Worm (Caenorhabditis elegans) whole organism, early embryonic: Measurements from ENCODE around the gene srv-25.
A peak's percentile ranks its signal among the peaks of the same experiment; 100 is the strongest.
"Not testable (repeated sequence)": the region's sequence is repeated elsewhere in the genome, so short reads cannot be mapped to it uniquely, and the experiment has no call there.

Source experiments
- B0310.2 ChIP-seq: sonication (generic microtip); optimal IDR thresholded peaks from 2 replicates; lab custom pipeline; 2016; ENCODE audit warnings: mild to moderate bottlenecking, missing genetic modification characterization, missing compliant biosample characterization
- F13C5.2 ChIP-seq: sonication (generic microtip); optimal IDR thresholded peaks from 2 replicates; lab custom pipeline; 2017; ENCODE audit warnings: mild to moderate bottlenecking, missing genetic modification characterization, inconsistent platforms, missing compliant biosample characterization
- aly-1 ChIP-seq: sonication (generic microtip); optimal IDR thresholded peaks from 2 replicates; lab custom pipeline; 2016; ENCODE audit warnings: missing genetic modification characterization, missing compliant biosample characterization
- ama-1 ChIP-seq: fragments of 150-350 bp; optimal IDR thresholded peaks from 2 replicates; lab custom pipeline; 2014
- ceh-13 ChIP-seq: fragments of 200-800 bp; sonication (Bioruptor generic); optimal IDR thresholded peaks from 2 replicates; lab custom pipeline; 2018; ENCODE audit warnings: mild to moderate bottlenecking, missing genetic modification characterization, missing compliant biosample characterization
- ceh-36 ChIP-seq: sonication (generic microtip); optimal IDR thresholded peaks from 2 replicates; lab custom pipeline; 2016; ENCODE audit warnings: missing genetic modification characterization, inconsistent platforms, missing compliant biosample characterization
- ets-7 ChIP-seq: sonication (generic microtip); optimal IDR thresholded peaks from 2 replicates; lab custom pipeline; 2016; ENCODE audit warnings: missing genotype, missing genetic modification characterization, missing compliant biosample characterization
- flt-1 ChIP-seq: fragments of 200-800 bp; sonication (Bioruptor generic); IDR thresholded peaks from 2 replicates; pipeline ENCODE4 v1.3.6; 2022; ENCODE audit warnings: missing genetic modification characterization, missing compliant biosample characterization
- hmbx-1 ChIP-seq: sonication (generic microtip); optimal IDR thresholded peaks from 2 replicates; lab custom pipeline; 2016; ENCODE audit warnings: mild to moderate bottlenecking, missing genetic modification characterization, missing compliant biosample characterization
- hmg-4 ChIP-seq: fragments of 200-800 bp; sonication (Bioruptor generic); optimal IDR thresholded peaks from 2 replicates; lab custom pipeline; 2018; ENCODE audit warnings: mild to moderate bottlenecking, missing genetic modification characterization, missing compliant biosample characterization
- hnd-1 ChIP-seq: sonication (generic microtip); optimal IDR thresholded peaks from 2 replicates; lab custom pipeline; 2016; ENCODE audit warnings: missing genetic modification characterization, missing compliant biosample characterization
- pes-1 ChIP-seq: fragments of 200-800 bp; sonication (Bioruptor generic); IDR thresholded peaks from 2 replicates; pipeline ENCODE4 v1.3.6; 2022; ENCODE audit warnings: missing genetic modification reagents, missing genetic modification characterization, missing compliant biosample characterization
- scrt-1 ChIP-seq: fragments of 200-800 bp; sonication (Bioruptor generic); IDR thresholded peaks from 2 replicates; pipeline ENCODE4 v1.3.6; 2022; ENCODE audit warnings: missing genetic modification characterization, missing compliant biosample characterization
- sea-1 ChIP-seq: fragments of 200-800 bp; sonication (Bioruptor generic); conservative IDR thresholded peaks from 2 replicates; pipeline ENCODE4 v1.3.6; 2022; ENCODE audit warnings: missing genetic modification characterization, missing compliant biosample characterization
- tbx-11 ChIP-seq: fragments of 200-800 bp; sonication (Bioruptor generic); IDR thresholded peaks from 2 replicates; pipeline ENCODE4 v1.3.6; 2022; ENCODE audit warnings: missing genetic modification characterization, missing compliant biosample characterization
- tbx-37 ChIP-seq: fragments of 200-800 bp; sonication (Bioruptor generic); conservative IDR thresholded peaks from 2 replicates; pipeline ENCODE4 v1.3.6; 2022; ENCODE audit warnings: missing genetic modification reagents, missing genetic modification characterization, missing compliant biosample characterization
- tra-4 ChIP-seq: sonication (generic microtip); optimal IDR thresholded peaks from 2 replicates; lab custom pipeline; 2017; ENCODE audit warnings: missing genetic modification characterization, missing compliant biosample characterization

The srv-25 gene

ce11 chrIV:6321667-6322066 is 18.1 kb upstream of the srv-25 start, which contains the start of gene Y73B6BL.29:
Gene Y73B6BL.29, plus strand, starts transcription at chrIV:6321929.
- peak; percentile 25 for TF ChIP-seq hmbx-1 (tag; lab: Kevin White, UChicago)
- TF ChIP-seq sea-1 (GFP tag; lab: Robert Waterston, UW), result no peak
- peak; percentile 53; the same call in 1 of the 2 replicates for TF ChIP-seq pes-1 (GFP tag; lab: Robert Waterston, UW)
- peak; percentile 9 for TF ChIP-seq F13C5.2 (tag; lab: Kevin White, UChicago)
- TF ChIP-seq tbx-37 (GFP tag; lab: Robert Waterston, UW), result peak; percentile 81
- no peak for TF ChIP-seq hnd-1
- TF ChIP-seq tbx-11 (GFP tag; lab: Robert Waterston, UW), result no peak
- no peak for TF ChIP-seq tra-4 (tag; lab: Kevin White, UChicago)

ce11 chrIV:6317357-6317756 is 13.8 kb upstream of the srv-25 start, which contains the start of gene Y73B6BL.12:
Gene Y73B6BL.12, minus strand, starts transcription at chrIV:6317457.
- TF ChIP-seq sea-1 (GFP tag; lab: Robert Waterston, UW); hnd-1; hmbx-1 (tag; lab: Kevin White, UChicago): not testable (repeated sequence)

DNA sequence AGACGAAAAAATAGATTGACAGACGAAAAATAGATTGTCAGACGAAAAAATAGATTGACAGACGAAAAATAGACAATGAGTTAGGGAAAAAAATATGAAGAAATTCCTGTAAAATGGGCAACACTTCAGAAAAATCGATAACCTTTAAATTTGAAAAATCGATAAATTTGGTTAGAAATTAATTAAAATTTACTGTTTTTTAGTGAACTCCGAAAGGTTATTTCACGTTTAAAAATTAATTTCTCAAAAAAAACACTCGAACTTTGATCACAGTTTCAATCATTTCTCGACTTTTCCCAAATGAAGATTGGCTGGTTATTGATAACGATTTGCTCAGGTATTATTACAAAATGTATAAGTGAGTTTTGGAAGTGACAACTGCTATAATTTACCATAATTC is 3.9 kb upstream of the srv-25 start, which contains the start of gene csp-2:
TSS of gene csp-2 (plus strand) at position 301 of the 400 bp plus-strand sequence.
- TF ChIP-seq tbx-11 (GFP tag; lab: Robert Waterston, UW), result no peak
- no peak for TF ChIP-seq tra-4 (tag; lab: Kevin White, UChicago)
- no peak for TF ChIP-seq hmg-4 (GFP tag; lab: Kevin White, UChicago)
- TF ChIP-seq tbx-37 (GFP tag; lab: Robert Waterston, UW), result no peak

DNA sequence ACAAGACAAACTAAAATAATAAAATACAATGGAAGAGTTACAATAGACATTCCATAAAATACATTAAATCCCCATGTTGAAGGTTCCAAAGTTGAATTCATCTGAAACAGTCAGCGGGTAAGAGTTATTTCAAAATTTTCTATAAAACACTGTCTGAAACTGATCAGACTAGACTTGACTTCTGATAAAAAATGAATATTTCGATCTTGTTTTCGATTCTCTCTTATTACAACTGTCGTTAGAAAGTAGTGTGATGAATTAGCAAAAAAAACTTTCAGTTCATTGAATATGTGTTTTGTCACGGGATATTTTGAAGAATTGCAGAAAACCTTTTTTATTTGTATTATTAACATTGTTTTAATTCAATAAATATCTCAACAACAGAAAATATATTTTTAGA is 1.8 kb downstream of the srv-25 start, which contains the start of gene srv-26:
TSS of gene srv-26 (minus strand) at position 101 of the 400 bp plus-strand sequence.
- TF ChIP-seq pes-1 (GFP tag; lab: Robert Waterston, UW), result no peak
- no peak for TF ChIP-seq ama-1
- TF ChIP-seq hnd-1, result no peak
- no peak for TF ChIP-seq aly-1 (tag; lab: Kevin White, UChicago)
- TF ChIP-seq F13C5.2 (tag; lab: Kevin White, UChicago), result no peak
- no peak for TF ChIP-seq ets-7 (tag; lab: Kevin White, UChicago)
- TF ChIP-seq ceh-36, result no peak

DNA sequence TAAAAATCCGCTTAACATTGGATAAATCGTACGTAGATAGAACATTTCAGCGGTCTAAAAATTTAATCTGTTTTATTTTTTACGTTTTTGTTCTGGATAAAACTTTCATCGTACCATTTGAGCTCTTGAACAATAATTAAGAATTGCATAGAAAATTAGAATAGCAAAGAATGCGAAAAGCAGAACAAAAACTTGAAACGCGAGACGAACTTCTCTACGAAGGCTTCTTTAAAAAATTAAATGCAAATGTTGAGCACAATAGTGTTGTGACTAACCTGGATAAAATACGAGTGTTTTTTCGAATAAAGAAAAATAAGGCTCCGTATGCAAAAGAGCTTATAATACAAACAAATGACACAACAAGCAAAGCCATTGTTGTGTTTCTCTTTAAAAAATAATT is 4.0 kb downstream of the srv-25 start:
- TF ChIP-seq tra-4 (tag; lab: Kevin White, UChicago) (no peak), hmg-4 (GFP tag; lab: Kevin White, UChicago) (no peak)

DNA sequence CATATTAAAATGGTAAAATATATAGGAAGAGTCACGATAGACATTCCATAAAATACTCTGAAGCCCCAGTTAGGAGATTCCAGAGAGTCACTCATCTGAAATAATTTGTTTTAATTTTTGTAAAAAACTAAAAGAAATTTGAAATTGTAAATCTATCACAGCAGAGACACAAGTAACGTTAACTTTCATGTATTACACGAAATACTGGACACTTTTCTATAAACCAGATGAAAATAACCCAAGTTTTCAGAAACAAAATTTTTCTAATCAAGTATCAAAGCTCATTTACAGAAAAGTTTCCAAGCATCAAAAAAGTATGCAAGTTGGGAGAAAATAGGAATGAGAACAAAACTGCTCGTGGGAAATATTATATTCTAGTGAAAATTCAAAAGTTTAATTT is 5.3 kb downstream of the srv-25 start, which contains the start of gene srv-27:
TSS of gene srv-27 (minus strand) at position 101 of the 400 bp plus-strand sequence.
- TF ChIP-seq tbx-11 (GFP tag; lab: Robert Waterston, UW) (no peak), B0310.2 (tag; lab: Kevin White, UChicago) (no peak), sea-1 (GFP tag; lab: Robert Waterston, UW) (no peak), ceh-36 (no peak), hmbx-1 (tag; lab: Kevin White, UChicago) (no peak), aly-1 (tag; lab: Kevin White, UChicago) (no peak), ceh-13 (no peak), tra-4 (tag; lab: Kevin White, UChicago) (no peak), ets-7 (tag; lab: Kevin White, UChicago) (no peak), pes-1 (GFP tag; lab: Robert Waterston, UW) (no peak), hnd-1 (no peak), ama-1 (no peak), tbx-37 (GFP tag; lab: Robert Waterston, UW) (no peak), hmg-4 (GFP tag; lab: Kevin White, UChicago) (no peak), scrt-1 (no peak), F13C5.2 (tag; lab: Kevin White, UChicago) (no peak), flt-1 (GFP tag; lab: Robert Waterston, UW) (no peak)

DNA sequence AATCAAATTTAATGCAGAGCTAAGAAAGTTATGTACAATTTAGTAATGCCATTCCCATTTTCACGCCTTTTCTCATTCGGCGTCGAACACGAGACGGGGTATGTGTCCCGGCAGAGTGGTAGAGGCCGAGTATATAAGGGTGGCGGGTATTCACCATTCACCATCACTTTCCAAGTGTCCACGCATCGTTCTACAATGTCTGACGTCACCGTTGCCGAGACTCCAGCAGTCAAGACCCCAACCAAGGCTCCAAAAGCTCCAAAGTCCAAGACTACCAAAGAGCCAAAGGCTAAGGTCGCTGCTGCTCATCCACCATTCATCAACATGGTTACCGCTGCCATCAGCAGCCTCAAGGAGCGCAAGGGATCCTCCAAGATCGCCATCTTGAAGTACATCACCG is 9.5 kb downstream of the srv-25 start, which contains the start of gene hil-2:
TSS of gene hil-2 (plus strand) at position 160 of the 400 bp plus-strand sequence.
- TF ChIP-seq F13C5.2 (tag; lab: Kevin White, UChicago), result no peak
- 0 out of 2 replicates have a peak, but pooled peaks have one; percentile 37 for TF ChIP-seq sea-1 (GFP tag; lab: Robert Waterston, UW)
- TF ChIP-seq tbx-11 (GFP tag; lab: Robert Waterston, UW), result 0 out of 2 replicates have a peak, but pooled peaks have one; percentile 13
- peak; percentile 53; the same call in 1 of the 2 replicates for TF ChIP-seq flt-1 (GFP tag; lab: Robert Waterston, UW)
- TF ChIP-seq ama-1, result peak; percentile 93
- no peak for TF ChIP-seq scrt-1

- no peak for TF ChIP-seq F13C5.2 (tag; lab: Kevin White, UChicago)
- TF ChIP-seq pes-1 (GFP tag; lab: Robert Waterston, UW), result no peak
Measured at ce11 chrIV:6290741-6291140, 12.8 kb downstream of the srv-25 start, which contains the start of gene srv-24. Gene srv-24, minus strand, starts transcription at chrIV:6290841.

DNA sequence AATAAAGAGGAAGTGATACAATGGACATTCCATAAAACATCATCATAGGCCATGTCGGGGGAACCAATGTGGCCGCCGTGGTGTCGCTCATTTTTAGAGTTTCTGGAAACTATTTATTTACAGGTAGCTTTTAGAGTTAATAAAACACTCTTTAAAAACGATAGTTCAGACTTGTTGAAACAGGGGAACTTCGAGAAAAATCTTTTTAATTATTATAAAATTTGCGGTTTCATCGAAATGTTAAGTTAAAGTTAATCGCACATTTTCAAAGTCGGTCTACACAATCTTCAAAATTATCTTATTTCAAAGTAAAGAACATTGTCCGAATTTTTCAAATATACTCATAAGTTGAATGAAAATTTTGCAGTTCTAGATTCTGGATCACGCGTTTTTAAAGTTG is 19.3 kb downstream of the srv-25 start, which contains the start of gene ops-1:
TSS of gene ops-1 (minus strand) at position 101 of the 400 bp plus-strand sequence.
- TF ChIP-seq scrt-1, result no peak
- no peak for TF ChIP-seq ceh-13
